Fruit fly (Drosophila melanogaster) whole organism, embryonic: ENCODE results near the gene CG31855.

Source experiments
- B-H1 ChIP-seq: fragments of 200-800 bp; sonication (Bioruptor generic); IDR thresholded peaks from 3 replicates; pipeline ENCODE4 v1.3.6; 2022; ENCODE audit warnings: missing biosample characterization, missing genetic modification characterization
- Bgb ChIP-seq: fragments of 200-800 bp; sonication (Bioruptor generic); IDR thresholded peaks from 2 replicates; pipeline ENCODE4 v1.3.6; 2022; ENCODE audit warnings: missing biosample characterization, missing genetic modification characterization; ENCODE audit not compliant: partially characterized antibody
- CG10274 ChIP-seq: fragments of 200-800 bp; sonication (Bioruptor generic); optimal IDR thresholded peaks from 3 replicates; lab custom pipeline; 2017; ENCODE audit warnings: missing biosample characterization, mild to moderate bottlenecking, missing genetic modification characterization
- CG11247 ChIP-seq: fragments of 200-800 bp; sonication (Bioruptor generic); IDR thresholded peaks from 2 replicates; pipeline ENCODE4 v1.3.6; 2022; ENCODE audit warnings: missing biosample characterization, missing genetic modification characterization
- CG12744 ChIP-seq: fragments of 200-800 bp; sonication (Bioruptor generic); optimal IDR thresholded peaks from 2 replicates; lab custom pipeline; 2016; ENCODE audit warnings: missing biosample characterization, missing genetic modification characterization
- CG14667 ChIP-seq: fragments of 200-800 bp; sonication (Bioruptor generic); IDR thresholded peaks from 2 replicates; pipeline ENCODE4 v1.3.6; 2022; ENCODE audit warnings: missing biosample characterization, missing genetic modification characterization
- CG15479 ChIP-seq: fragments of 200-800 bp; sonication (Bioruptor generic); optimal IDR thresholded peaks from 3 replicates; lab custom pipeline; 2019; ENCODE audit warnings: missing biosample characterization, mild to moderate bottlenecking, missing genetic modification characterization, moderate library complexity
- CG15601 ChIP-seq: fragments of 200-800 bp; sonication (Bioruptor generic); optimal IDR thresholded peaks from 3 replicates; lab custom pipeline; 2019; ENCODE audit warnings: missing biosample characterization, mild to moderate bottlenecking, missing genetic modification characterization, moderate library complexity
- CG17359 ChIP-seq: fragments of 200-800 bp; sonication (Bioruptor generic); optimal IDR thresholded peaks from 3 replicates; lab custom pipeline; 2018; ENCODE audit warnings: missing biosample characterization, mild to moderate bottlenecking, missing genetic modification characterization, moderate library complexity
- CG18619 ChIP-seq: fragments of 200-800 bp; sonication (Bioruptor generic); optimal IDR thresholded peaks from 3 replicates; lab custom pipeline; 2017; ENCODE audit warnings: missing biosample characterization, mild to moderate bottlenecking, missing genetic modification characterization
- CG31388 ChIP-seq: fragments of 200-800 bp; sonication (Bioruptor generic); optimal IDR thresholded peaks from 2 replicates; lab custom pipeline; 2016; ENCODE audit warnings: missing biosample characterization, missing genetic modification characterization
- CG31441 ChIP-seq: fragments of 200-800 bp; sonication (Bioruptor generic); IDR thresholded peaks from 2 replicates; pipeline ENCODE4 v1.3.6; 2022; ENCODE audit warnings: missing biosample characterization, missing genetic modification characterization
- CG3726 ChIP-seq: fragments of 200-800 bp; sonication (Bioruptor generic); IDR thresholded peaks from 3 replicates; pipeline ENCODE4, ENCODE4 v1.3.6; 2022; ENCODE audit warnings: missing biosample characterization, missing genetic modification characterization
- CG42726 ChIP-seq: fragments of 200-800 bp; sonication (Bioruptor generic); IDR thresholded peaks from 2 replicates; pipeline ENCODE4 v1.3.6; 2022; ENCODE audit warnings: missing biosample characterization, missing genetic modification characterization; ENCODE audit not compliant: partially characterized antibody
- CG4617 ChIP-seq: fragments of 200-800 bp; sonication (Bioruptor generic); optimal IDR thresholded peaks from 3 replicates; lab custom pipeline; 2016; ENCODE audit warnings: missing biosample characterization, missing genetic modification characterization, borderline replicate concordance
- CG6254 ChIP-seq: fragments of 200-800 bp; sonication (Bioruptor generic); optimal IDR thresholded peaks from 3 replicates; lab custom pipeline; 2017; ENCODE audit warnings: mild to moderate bottlenecking, missing biosample characterization, missing genetic modification reagents, missing genetic modification characterization
- CG8290 ChIP-seq, 3 experiments: fragments of 200-800 bp; sonication (Bioruptor generic); optimal IDR thresholded peaks; 2 replicates each; lab custom pipeline; 2016 to 2019; ENCODE audit warnings: missing biosample characterization in 3 of 3, missing genetic modification characterization in 3 of 3, mild to moderate bottlenecking in 2 of 3, moderate library complexity in 1 of 3
- CG9727 ChIP-seq: fragments of 200-800 bp; sonication (Bioruptor generic); optimal IDR thresholded peaks from 3 replicates; lab custom pipeline; 2017; ENCODE audit warnings: missing biosample characterization, mild to moderate bottlenecking, missing genetic modification characterization
- Ets65A ChIP-seq: fragments of 200-800 bp; sonication (Bioruptor generic); peaks from one replicate; lab custom pipeline; 2016; ENCODE audit warnings: missing biosample characterization, missing genetic modification characterization
- Fer1 ChIP-seq: fragments of 200-800 bp; sonication (Bioruptor generic); optimal IDR thresholded peaks from 2 replicates; lab custom pipeline; 2017; ENCODE audit warnings: missing biosample characterization, mild to moderate bottlenecking, missing genetic modification characterization
- Fer2 ChIP-seq: fragments of 200-800 bp; sonication (Bioruptor generic); optimal IDR thresholded peaks from 2 replicates; lab custom pipeline; 2018; ENCODE audit warnings: missing biosample characterization, mild to moderate bottlenecking, missing genetic modification characterization, moderate library complexity
- Gug ChIP-seq: fragments of 200-800 bp; sonication (Bioruptor generic); IDR thresholded peaks from 4 replicates; pipeline ENCODE4 v1.3.6; 2022; ENCODE audit warnings: missing biosample characterization, missing genetic modification characterization
- Jarid2 ChIP-seq: fragments of 200-800 bp; sonication (Bioruptor generic); optimal IDR thresholded peaks from 3 replicates; lab custom pipeline; 2017; ENCODE audit warnings: mild to moderate bottlenecking, missing biosample characterization, missing genetic modification reagents, missing genetic modification characterization
- Med ChIP-seq: fragments of 200-800 bp; sonication (Bioruptor generic); peaks from one replicate; lab custom pipeline; 2016; ENCODE audit warnings: missing biosample characterization, missing genetic modification characterization, mild to moderate bottlenecking, inconsistent platforms, moderate library complexity
- Vsx1 ChIP-seq: fragments of 200-800 bp; sonication (Bioruptor generic); optimal IDR thresholded peaks from 2 replicates; lab custom pipeline; 2017; ENCODE audit warnings: missing biosample characterization, mild to moderate bottlenecking, missing genetic modification characterization, missing genetic modification reagents
- YL-1 ChIP-seq: fragments of 200-800 bp; sonication (Bioruptor generic); optimal IDR thresholded peaks from 3 replicates; lab custom pipeline; 2017; ENCODE audit warnings: missing biosample characterization, mild to moderate bottlenecking, missing genetic modification characterization
- abd-A ChIP-seq: fragments of 200-800 bp; sonication (Bioruptor generic); optimal IDR thresholded peaks from 3 replicates; lab custom pipeline; 2019; ENCODE audit warnings: missing biosample characterization, mild to moderate bottlenecking, missing genetic modification characterization, moderate library complexity
- bsh ChIP-seq, 2 experiments: fragments of 200-800 bp; sonication (Bioruptor generic); optimal IDR thresholded peaks; 2 replicates each; lab custom pipeline; 2017 to 2018; ENCODE audit warnings: mild to moderate bottlenecking in 2 of 2, missing biosample characterization in 2 of 2, missing genetic modification characterization in 2 of 2, moderate library complexity in 1 of 2
- cg ChIP-seq: fragments of 200-800 bp; sonication (Bioruptor generic); optimal IDR thresholded peaks from 3 replicates; lab custom pipeline; 2019; ENCODE audit warnings: missing biosample characterization, mild to moderate bottlenecking, missing genetic modification characterization, moderate library complexity
- chif ChIP-seq, 2 experiments: fragments of 200-800 bp; sonication (Bioruptor generic); optimal IDR thresholded peaks; 3 replicates each; lab custom pipeline; 2016; ENCODE audit warnings: missing biosample characterization in 2 of 2, missing genetic modification characterization in 2 of 2
- chm ChIP-seq: fragments of 200-800 bp; sonication (Bioruptor generic); IDR thresholded peaks from 2 replicates; pipeline ENCODE4 v1.3.6; 2022; ENCODE audit warnings: missing biosample characterization, missing genetic modification characterization
- crp ChIP-seq, 2 experiments: fragments of 200-800 bp; sonication (Bioruptor generic); optimal IDR thresholded peaks; 2 replicates in 1 of 2; 3 replicates in 1 of 2; lab custom pipeline; 2017; ENCODE audit warnings: missing biosample characterization in 2 of 2, missing genetic modification characterization in 2 of 2, mild to moderate bottlenecking in 1 of 2, moderate library complexity in 1 of 2
- dysf ChIP-seq: fragments of 200-800 bp; sonication (Bioruptor generic); IDR thresholded peaks from 3 replicates; pipeline ENCODE4 v1.3.6; 2022; ENCODE audit warnings: missing biosample characterization, missing genetic modification characterization
- ems ChIP-seq: fragments of 200-800 bp; sonication (Bioruptor generic); optimal IDR thresholded peaks from 3 replicates; lab custom pipeline; 2016; ENCODE audit warnings: missing biosample characterization, missing genetic modification characterization
- exex ChIP-seq: fragments of 200-800 bp; sonication (Bioruptor generic); optimal IDR thresholded peaks from 4 replicates; lab custom pipeline; 2018; ENCODE audit warnings: missing biosample characterization, mild to moderate bottlenecking, missing genetic modification characterization, moderate library complexity
- hbn ChIP-seq: fragments of 200-800 bp; sonication (Bioruptor generic); IDR thresholded peaks from 2 replicates; pipeline ENCODE4 v1.3.6; 2022; ENCODE audit warnings: missing biosample characterization, missing genetic modification characterization; ENCODE audit not compliant: partially characterized antibody
- insv ChIP-seq, 2 experiments: fragments of 200-800 bp; sonication (Bioruptor generic); optimal IDR thresholded peaks; 3 replicates each; lab custom pipeline; 2016 to 2018; ENCODE audit warnings: missing biosample characterization in 2 of 2, missing genetic modification characterization in 2 of 2
- jumu ChIP-seq: fragments of 200-800 bp; sonication (Bioruptor generic); optimal IDR thresholded peaks from 3 replicates; lab custom pipeline; 2016; ENCODE audit warnings: missing biosample characterization, missing genetic modification characterization
- lilli ChIP-seq: fragments of 200-800 bp; sonication (Bioruptor generic); optimal IDR thresholded peaks from 3 replicates; lab custom pipeline; 2016; ENCODE audit warnings: missing biosample characterization, missing genetic modification characterization
- lola ChIP-seq, 3 experiments: fragments of >200 bp in 2 of 3; fragments of 200-800 bp in 1 of 3; sonication (Bioruptor generic) in 1 of 3; optimal IDR thresholded peaks; 2 replicates each; lab custom pipeline; 2017 to 2019; ENCODE audit warnings: missing biosample characterization in 3 of 3, missing genetic modification characterization in 3 of 3, mild to moderate bottlenecking in 1 of 3, moderate library complexity in 1 of 3
- nom ChIP-seq: fragments of 200-800 bp; sonication (Bioruptor generic); optimal IDR thresholded peaks from 2 replicates; lab custom pipeline; 2017; ENCODE audit warnings: missing biosample characterization, missing genetic modification characterization, mild to moderate bottlenecking, moderate library complexity, missing genetic modification reagents
- onecut ChIP-seq: fragments of 200-800 bp; sonication (Bioruptor generic); IDR thresholded peaks from 2 replicates; pipeline ENCODE4 v1.3.6; 2022; ENCODE audit warnings: missing biosample characterization, missing genetic modification characterization
- rib ChIP-seq: fragments of 200-800 bp; sonication (Bioruptor generic); IDR thresholded peaks from 2 replicates; pipeline ENCODE4 v1.3.6; 2022; ENCODE audit warnings: missing biosample characterization, missing genetic modification characterization
- schlank ChIP-seq: fragments of 200-800 bp; sonication (Bioruptor generic); optimal IDR thresholded peaks from 2 replicates; lab custom pipeline; 2018; ENCODE audit warnings: missing biosample characterization, mild to moderate bottlenecking, missing genetic modification characterization
- unc-4 ChIP-seq: fragments of 200-800 bp; sonication (Bioruptor generic); IDR thresholded peaks from 2 replicates; pipeline ENCODE4 v1.3.6; 2022; ENCODE audit warnings: missing biosample characterization, missing genetic modification characterization; ENCODE audit not compliant: partially characterized antibody
- wek ChIP-seq: fragments of 200-800 bp; sonication (Bioruptor generic); optimal IDR thresholded peaks from 3 replicates; lab custom pipeline; 2018; ENCODE audit warnings: missing biosample characterization, mild to moderate bottlenecking, missing genetic modification characterization, moderate library complexity

The CG31855 gene

DNA sequence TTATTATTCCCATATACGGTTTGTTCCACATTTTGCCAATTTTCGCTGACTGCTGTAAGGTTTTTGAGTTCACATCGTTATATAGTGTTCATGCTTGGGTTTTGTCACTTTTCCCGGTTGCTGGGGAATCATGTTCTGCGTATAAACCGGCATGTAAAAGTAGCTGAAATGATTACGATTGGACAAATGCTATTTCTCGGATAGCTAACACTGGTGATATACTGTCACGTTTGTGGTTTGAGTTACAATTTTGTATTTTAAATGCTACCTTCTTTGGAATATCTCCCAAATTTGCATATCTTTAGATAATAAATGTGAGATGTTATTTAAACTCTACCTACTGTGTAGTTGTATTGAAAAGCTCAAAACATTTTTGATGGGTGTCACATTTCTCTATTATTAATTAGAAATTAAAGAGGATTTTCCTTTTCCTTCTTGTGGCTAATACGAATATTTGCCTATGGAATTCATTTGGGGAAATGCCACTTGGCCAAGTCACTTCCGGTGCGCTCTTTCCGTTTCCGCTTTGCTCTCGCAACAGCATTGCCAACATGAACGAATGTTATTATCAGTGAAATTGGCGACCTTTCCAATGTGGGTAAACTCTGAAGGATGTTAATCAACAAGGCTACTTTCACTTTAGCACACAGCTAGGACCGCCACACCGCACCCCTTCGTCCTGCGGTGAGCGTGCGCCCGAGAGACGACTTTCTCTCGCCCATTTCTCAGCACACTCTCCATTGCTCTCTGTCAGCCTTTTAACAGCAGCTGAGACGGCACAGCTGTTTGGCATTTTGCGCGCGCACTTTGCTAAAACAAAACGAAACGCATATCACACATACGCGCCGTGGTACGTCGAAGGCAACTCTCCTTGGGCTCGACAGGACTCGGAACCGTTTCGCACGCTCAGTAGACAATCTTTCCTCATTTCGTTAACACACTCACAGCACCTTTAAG, 45.8 kb downstream of the CG31855 start, which contains the start of the genes CG16956, CG42784 and CG43850 (continued):
- no peak; the same call in 1 of the 2 replicates for TF ChIP-seq chm (GFP tag; lab: Robert Waterston, UW)
- no peak for TF ChIP-seq CG6254 (GFP tag; lab: Kevin White, UChicago)
- TF ChIP-seq onecut (GFP tag; lab: Robert Waterston, UW) = peak; percentile 59
- TF ChIP-seq Fer1 (GFP tag; lab: Kevin White, UChicago) = peak; percentile 92
- TF ChIP-seq Fer2 = peak; percentile 46
- no peak for TF ChIP-seq jumu (GFP tag; lab: Kevin White, UChicago)
- no peak; the same call in 1 of the 2 replicates for TF ChIP-seq CG11247 (GFP tag; lab: Robert Waterston, UW)
- TF ChIP-seq lilli (GFP tag; lab: Kevin White, UChicago) = no peak
- peak in 1 of 2 experiments; percentile 42 for TF ChIP-seq crp (GFP tag; optimal IDR thresholded peaks at IDR 0.05; lab: Kevin White, UChicago)
- TF ChIP-seq CG31441 (GFP tag; lab: Robert Waterston, UW) = peak; percentile 54; the same call in 1 of the 2 replicates
- TF ChIP-seq Gug (GFP tag; lab: Robert Waterston, UW) = no peak
- no peak for TF ChIP-seq chif (GFP tag; optimal IDR thresholded peaks at IDR 0.05; lab: Kevin White, UChicago)
- TF ChIP-seq CG3726 = no peak
- TF ChIP-seq CG4617 = no peak
- peak; percentile 17 for TF ChIP-seq Jarid2 (GFP tag; lab: Kevin White, UChicago)
- TF ChIP-seq schlank (tag; lab: Kevin White, UChicago) = peak; percentile 89
- TF ChIP-seq Vsx1 (GFP tag; lab: Kevin White, UChicago) = peak; percentile 65
- TF ChIP-seq unc-4 (GFP tag; lab: Robert Waterston, UW) = no peak
- TF ChIP-seq wek (GFP tag; lab: Kevin White, UChicago) = peak; percentile 80
- TF ChIP-seq rib (GFP tag; lab: Robert Waterston, UW) = no peak
- TF ChIP-seq bsh (GFP tag; optimal IDR thresholded peaks at IDR 0.05; lab: Kevin White, UChicago) = no peak
- TF ChIP-seq CG42726 (GFP tag; lab: Robert Waterston, UW) = no peak
- no peak for TF ChIP-seq Bgb (GFP tag; lab: Robert Waterston, UW)
- peak; percentile 69 for TF ChIP-seq CG18619 (GFP tag; lab: Kevin White, UChicago)
- no peak for TF ChIP-seq lola (GFP tag; optimal IDR thresholded peaks at IDR 0.05; lab: Kevin White, UChicago)
- no peak for TF ChIP-seq nom (GFP tag; lab: Kevin White, UChicago)
- TF ChIP-seq CG12744 (GFP tag; lab: Kevin White, UChicago) = no peak
- no peak for TF ChIP-seq cg (GFP tag; lab: Kevin White, UChicago)
- no peak for TF ChIP-seq CG14667
- no peak for TF ChIP-seq CG31388 (GFP tag; lab: Kevin White, UChicago)
- TF ChIP-seq insv (GFP tag; optimal IDR thresholded peaks at IDR 0.05; lab: Kevin White, UChicago) = peak in 1 of 2 experiments; percentile 49
- TF ChIP-seq CG9727 = peak; percentile 56
- TF ChIP-seq exex = peak; percentile 48
- TF ChIP-seq B-H1 (GFP tag; lab: Robert Waterston, UW) = no peak
- TF ChIP-seq CG17359 (tag; lab: Kevin White, UChicago) = no peak
- TF ChIP-seq CG15479 = no peak
- TF ChIP-seq Ets65A (GFP tag; lab: Kevin White, UChicago) = peak; percentile 51
- TF ChIP-seq dysf (GFP tag; lab: Robert Waterston, UW) = peak; percentile 37; the same call in 2 of the 3 replicates
- no peak for TF ChIP-seq hbn (GFP tag; lab: Robert Waterston, UW)
- no peak for TF ChIP-seq ems (GFP tag; lab: Kevin White, UChicago)
- TF ChIP-seq CG15601 (tag; lab: Kevin White, UChicago) = no peak
- peak; percentile 55 for TF ChIP-seq YL-1 (GFP tag; lab: Kevin White, UChicago)
- no peak for TF ChIP-seq abd-A (tag; lab: Kevin White, UChicago)
- TF ChIP-seq CG10274 = peak; percentile 23
- TF ChIP-seq Med = peak; percentile 92
- no peak for TF ChIP-seq CG8290 (GFP tag; optimal IDR thresholded peaks at IDR 0.05; lab: Kevin White, UChicago)
- TF ChIP-seq CG8290 (tag; optimal IDR thresholded peaks at IDR 0.05; lab: Kevin White, UChicago) = peak in 1 of 2 experiments; percentile 87
